Worm (Caenorhabditis elegans): ENCODE data around the gene tbx-2.

Gene tbx-2

DNA sequence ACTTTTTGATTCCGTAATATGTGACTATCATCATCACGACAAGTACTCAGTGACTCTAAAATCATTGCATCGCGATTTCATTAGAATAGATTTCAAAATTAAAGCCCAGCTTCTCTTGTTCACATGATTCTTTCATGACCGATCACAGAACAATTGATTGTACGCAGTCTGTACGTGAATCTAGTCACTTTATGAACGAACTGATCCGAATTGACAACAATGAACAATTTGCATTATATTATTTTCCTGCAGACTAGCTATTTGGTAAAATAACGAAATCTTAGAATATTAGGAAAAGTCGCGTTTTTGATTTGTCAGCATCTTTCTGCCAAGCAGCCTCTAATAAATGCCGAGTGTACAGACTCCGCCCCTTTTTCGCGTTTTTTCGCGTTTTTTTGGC lies 36.6 kb downstream of the tbx-2 start:
- TF ChIP-seq nhr-28 (tag; optimal IDR thresholded peaks at IDR 0.05): no peak
- TF ChIP-seq sem-2 (GFP tag; optimal IDR thresholded peaks at IDR 0.05): no peak
- TF ChIP-seq tbx-8 (GFP tag; optimal IDR thresholded peaks at IDR 0.05): no peak
- TF ChIP-seq unc-39 (tag; optimal IDR thresholded peaks at IDR 0.05): no peak
- TF ChIP-seq ces-1 (GFP tag; optimal IDR thresholded peaks at IDR 0.05): no peak
- no peak for TF ChIP-seq unc-120 (tag; optimal IDR thresholded peaks at IDR 0.05; ENCODE audit: poor library complexity, severe bottlenecking)
- no peak for TF ChIP-seq sptf-1 (tag; optimal IDR thresholded peaks at IDR 0.05)
- TF ChIP-seq elt-1 (tag; optimal IDR thresholded peaks at IDR 0.05; ENCODE audit: borderline replicate concordance, insufficient read depth): no peak
- no peak for TF ChIP-seq nhr-76 (tag; optimal IDR thresholded peaks at IDR 0.05)
- TF ChIP-seq bed-3 (GFP tag; optimal IDR thresholded peaks at IDR 0.05): no peak
- no peak for TF ChIP-seq mls-2 (tag; optimal IDR thresholded peaks at IDR 0.05)
- no peak for TF ChIP-seq drap-1 (GFP tag; optimal IDR thresholded peaks at IDR 0.05)

ce11 chrIII:5098740-5099276 lies 37.3 kb downstream of the tbx-2 start:
- no peak for TF ChIP-seq mls-2 (tag; optimal IDR thresholded peaks at IDR 0.05)
- TF ChIP-seq nhr-2 (tag; optimal IDR thresholded peaks at IDR 0.05): no peak
- TF ChIP-seq elt-3 (tag; optimal IDR thresholded peaks at IDR 0.05): no peak
- no peak for TF ChIP-seq unc-62 (GFP tag; optimal IDR thresholded peaks at IDR 0.05)
- TF ChIP-seq bed-3 (GFP tag; optimal IDR thresholded peaks at IDR 0.05): no peak
- TF ChIP-seq pha-4 (tag; optimal IDR thresholded peaks at IDR 0.05): no peak
- TF ChIP-seq nhr-28 (tag; optimal IDR thresholded peaks at IDR 0.05): no peak
- no peak for TF ChIP-seq nhr-76 (tag; optimal IDR thresholded peaks at IDR 0.05)
- TF ChIP-seq ceh-43 (GFP tag; optimal IDR thresholded peaks at IDR 0.05): no peak
- TF ChIP-seq hlh-1 (tag; optimal IDR thresholded peaks at IDR 0.05): no peak
- TF ChIP-seq lin-32 (GFP tag; optimal IDR thresholded peaks at IDR 0.05): no peak
- TF ChIP-seq drap-1 (GFP tag; optimal IDR thresholded peaks at IDR 0.05): no peak
- no peak for TF ChIP-seq unc-39 (tag; optimal IDR thresholded peaks at IDR 0.05)
- TF ChIP-seq ham-2 (GFP tag; optimal IDR thresholded peaks at IDR 0.05): no peak
- no peak for TF ChIP-seq elt-1 (tag; optimal IDR thresholded peaks at IDR 0.05; ENCODE audit: borderline replicate concordance, insufficient read depth)

ce11 chrIII:5096741-5097140 lies 39.4 kb downstream of the tbx-2 start:
- no peak for TF ChIP-seq lin-13 (tag; optimal IDR thresholded peaks at IDR 0.05)
- TF ChIP-seq unc-120 (tag; optimal IDR thresholded peaks at IDR 0.05; ENCODE audit: poor library complexity, severe bottlenecking): no peak
- TF ChIP-seq lin-32 (GFP tag; optimal IDR thresholded peaks at IDR 0.05): no peak
- TF ChIP-seq ceh-43 (GFP tag; optimal IDR thresholded peaks at IDR 0.05): no peak
- TF ChIP-seq ces-1 (GFP tag; optimal IDR thresholded peaks at IDR 0.05): no peak
- no peak for TF ChIP-seq tbx-8 (GFP tag; optimal IDR thresholded peaks at IDR 0.05)
- no peak for TF ChIP-seq zip-8 (tag; optimal IDR thresholded peaks at IDR 0.05)
- TF ChIP-seq mls-2 (tag; optimal IDR thresholded peaks at IDR 0.05): no peak
- no peak for TF ChIP-seq unc-62 (GFP tag; optimal IDR thresholded peaks at IDR 0.05)
- TF ChIP-seq flh-1 (GFP tag; optimal IDR thresholded peaks at IDR 0.05): no peak
- TF ChIP-seq ceh-83 (GFP tag; optimal IDR thresholded peaks at IDR 0.05): no peak
- no peak for TF ChIP-seq snpc-4 (tag; optimal IDR thresholded peaks at IDR 0.05)
- TF ChIP-seq nhr-12 (tag; optimal IDR thresholded peaks at IDR 0.05): no peak
- no peak for TF ChIP-seq mab-5 (tag; optimal IDR thresholded peaks at IDR 0.05)
- no peak for TF ChIP-seq nhr-76 (tag; optimal IDR thresholded peaks at IDR 0.05)

ce11 chrIII:5094506-5094905 lies 41.6 kb downstream of the tbx-2 start, which contains the start of gene F54D8.10:
F54D8.10 (plus strand) TSS chrIII:5094806.
- TF ChIP-seq mab-5 (tag; optimal IDR thresholded peaks at IDR 0.05): no peak
- TF ChIP-seq nhr-76 (tag; optimal IDR thresholded peaks at IDR 0.05): no peak
- no peak for TF ChIP-seq nhr-12 (tag; optimal IDR thresholded peaks at IDR 0.05)
- no peak for TF ChIP-seq drap-1 (GFP tag; optimal IDR thresholded peaks at IDR 0.05)

DNA sequence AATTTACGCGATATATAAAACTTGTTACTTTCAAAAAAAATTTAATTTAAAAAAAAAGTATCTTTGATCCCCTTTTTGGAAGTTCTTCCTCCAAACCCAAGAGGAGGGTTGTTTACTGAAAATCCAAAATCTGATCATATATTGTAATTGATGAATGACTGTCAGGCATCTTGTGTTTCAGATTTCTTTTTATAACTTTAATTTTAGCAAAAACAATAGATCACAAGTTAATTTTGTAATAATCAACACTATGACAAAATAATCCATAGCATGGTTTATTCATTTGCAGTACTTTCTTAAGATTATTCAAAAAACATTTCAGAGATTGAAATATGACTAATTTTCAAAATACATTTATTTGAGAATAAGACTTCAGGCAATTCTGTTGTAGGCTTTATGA lies 43.8 kb downstream of the tbx-2 start:
- TF ChIP-seq elt-3 (tag; optimal IDR thresholded peaks at IDR 0.05) (no peak), lsy-2 (tag; optimal IDR thresholded peaks at IDR 0.05) (no peak), elt-1 (tag; optimal IDR thresholded peaks at IDR 0.05; ENCODE audit: borderline replicate concordance, insufficient read depth) (no peak), cnd-1 (tag; optimal IDR thresholded peaks at IDR 0.05) (no peak), ceh-39 (tag; optimal IDR thresholded peaks at IDR 0.05) (no peak)
